Fruit fly (Drosophila melanogaster): ENCODE results near the gene CG6324.

Gene CG6324

dm6 chrX:15462436-15462857 lies 13.4 kb upstream of the CG6324 start, which contains the start of the genes shtd, CG6294 and CG6299 (continued):
- no peak for TF ChIP-seq CG11723 (GFP tag; optimal IDR thresholded peaks at IDR 0.05)
- no peak for TF ChIP-seq Poxn (GFP tag; IDR thresholded peaks at IDR 0.05)
- peak; percentile 14 for TF ChIP-seq CG15696 (tag; optimal IDR thresholded peaks at IDR 0.05)
- TF ChIP-seq Bdp1 (GFP tag; optimal IDR thresholded peaks at IDR 0.05): peak; percentile 21
- TF ChIP-seq CG6854 (GFP tag; optimal IDR thresholded peaks at IDR 0.05): no peak
- no peak for TF ChIP-seq wor (GFP tag; IDR thresholded peaks at IDR 0.05)
- no peak for TF ChIP-seq psq (GFP tag; optimal IDR thresholded peaks at IDR 0.05)
- no peak for TF ChIP-seq jing (GFP tag; optimal IDR thresholded peaks at IDR 0.05)
- peak; percentile 8 for TF ChIP-seq Dip3 (GFP tag; optimal IDR thresholded peaks at IDR 0.05)
- TF ChIP-seq danr (GFP tag; IDR thresholded peaks at IDR 0.05): no peak
- no peak for TF ChIP-seq fru (optimal IDR thresholded peaks at IDR 0.05)
- TF ChIP-seq Awh (GFP tag; IDR thresholded peaks at IDR 0.05): no peak
- TF ChIP-seq cg (GFP tag; optimal IDR thresholded peaks at IDR 0.05): no peak
- no peak for TF ChIP-seq Aef1 (GFP tag; IDR thresholded peaks at IDR 0.05)
- TF ChIP-seq ap (GFP tag; IDR thresholded peaks at IDR 0.05): no peak
- TF ChIP-seq CG7987 (GFP tag; optimal IDR thresholded peaks at IDR 0.05): no peak
- TF ChIP-seq CG2875 (GFP tag; optimal IDR thresholded peaks at IDR 0.05): no peak
- TF ChIP-seq aop (GFP tag; IDR thresholded peaks at IDR 0.05): no peak
- no peak for TF ChIP-seq CG4820 (GFP tag; optimal IDR thresholded peaks at IDR 0.05)
- TF ChIP-seq da (GFP tag; optimal IDR thresholded peaks at IDR 0.05): no peak
- TF ChIP-seq CG2712 (tag; optimal IDR thresholded peaks at IDR 0.05): peak; percentile 47
- TF ChIP-seq NK7.1 (GFP tag; optimal IDR thresholded peaks at IDR 0.05): no peak
- TF ChIP-seq CG3838 (GFP tag; optimal IDR thresholded peaks at IDR 0.05): no peak
- TF ChIP-seq gsb (GFP tag; IDR thresholded peaks at IDR 0.05): no peak
- TF ChIP-seq CG1603 (tag; optimal IDR thresholded peaks at IDR 0.05): no peak
- no peak for TF ChIP-seq br (optimal IDR thresholded peaks at IDR 0.05)
- TF ChIP-seq slou (GFP tag; optimal IDR thresholded peaks at IDR 0.05): no peak
- TF ChIP-seq ato (GFP tag; IDR thresholded peaks at IDR 0.05; ENCODE audit: partially characterized antibody): peak; percentile 98
- peak; percentile 92 for TF ChIP-seq Scr (GFP tag; IDR thresholded peaks at IDR 0.05; ENCODE audit: partially characterized antibody)
- TF ChIP-seq CG15269 (tag; optimal IDR thresholded peaks at IDR 0.05): no peak
- TF ChIP-seq Doc3 (GFP tag; IDR thresholded peaks at IDR 0.05; ENCODE audit: partially characterized antibody): peak; percentile 83
- no peak for TF ChIP-seq CG4730 (GFP tag; IDR thresholded peaks at IDR 0.05)
- TF ChIP-seq H15 (GFP tag; IDR thresholded peaks at IDR 0.05): no peak
- TF ChIP-seq CG17359 (tag; optimal IDR thresholded peaks at IDR 0.05): no peak
- TF ChIP-seq esg (GFP tag; conservative IDR thresholded peaks at IDR 0.05): no peak
- TF ChIP-seq ac (GFP tag; optimal IDR thresholded peaks at IDR 0.05): no peak
- TF ChIP-seq CG7372 (GFP tag; IDR thresholded peaks at IDR 0.05): no peak
- no peak for TF ChIP-seq ci (GFP tag; IDR thresholded peaks at IDR 0.05)
- TF ChIP-seq Nf-YC (tag; optimal IDR thresholded peaks at IDR 0.05): peak; percentile 58
- no peak for TF ChIP-seq CG7786 (GFP tag; optimal IDR thresholded peaks at IDR 0.05)
- TF ChIP-seq fd102C (GFP tag; optimal IDR thresholded peaks at IDR 0.05): no peak
- TF ChIP-seq CG1529 (GFP tag; optimal IDR thresholded peaks at IDR 0.05): no peak
- TF ChIP-seq sug (tag; optimal IDR thresholded peaks at IDR 0.05): no peak
- no peak for TF ChIP-seq grn (GFP tag; optimal IDR thresholded peaks at IDR 0.05)
- TF ChIP-seq cato (GFP tag; optimal IDR thresholded peaks at IDR 0.05; ENCODE audit: borderline replicate concordance): no peak
- no peak for TF ChIP-seq lbe (GFP tag; optimal IDR thresholded peaks at IDR 0.05)
- TF ChIP-seq CG10543 (GFP tag; optimal IDR thresholded peaks at IDR 0.05): no peak
- no peak for TF ChIP-seq Side (GFP tag; optimal IDR thresholded peaks at IDR 0.05)
- no peak for TF ChIP-seq BtbVII (GFP tag; optimal IDR thresholded peaks at IDR 0.05)
- no peak for TF ChIP-seq Tbp (GFP tag; optimal IDR thresholded peaks at IDR 0.05)
- TF ChIP-seq CG43689 (GFP tag; IDR thresholded peaks at IDR 0.05): no peak
- TF ChIP-seq stwl (tag; optimal IDR thresholded peaks at IDR 0.05): peak; percentile 76
- no peak for TF ChIP-seq CG10274 (GFP tag; optimal IDR thresholded peaks at IDR 0.05)
